Worm (Caenorhabditis elegans): Measurements from ENCODE around the gene F09E5.7.
A peak's percentile ranks its signal among the peaks of the same experiment; 100 is the strongest.

Gene F09E5.7

ce11 chrII:5337495-5337840, 14.4 kb upstream of the F09E5.7 start:
- TF ChIP-seq ces-1 (GFP tag; optimal IDR thresholded peaks at IDR 0.05) (no peak), hlh-1 (tag; optimal IDR thresholded peaks at IDR 0.05) (no peak), drap-1 (GFP tag; optimal IDR thresholded peaks at IDR 0.05) (no peak), nhr-28 (tag; optimal IDR thresholded peaks at IDR 0.05) (no peak), mep-1 (tag; optimal IDR thresholded peaks at IDR 0.05) (no peak), nhr-237 (tag; optimal IDR thresholded peaks at IDR 0.05) (no peak), elt-3 (tag; optimal IDR thresholded peaks at IDR 0.05) (no peak), mls-2 (tag; optimal IDR thresholded peaks at IDR 0.05) (no peak), mab-5 (tag; optimal IDR thresholded peaks at IDR 0.05) (no peak), tbx-8 (GFP tag; optimal IDR thresholded peaks at IDR 0.05) (no peak), unc-120 (tag; optimal IDR thresholded peaks at IDR 0.05; ENCODE audit: poor library complexity, severe bottlenecking) (no peak), blmp-1 (tag; optimal IDR thresholded peaks at IDR 0.05) (no peak), pha-4 (tag; optimal IDR thresholded peaks at IDR 0.05) (no peak), ham-2 (GFP tag; optimal IDR thresholded peaks at IDR 0.05) (no peak), sem-2 (GFP tag; optimal IDR thresholded peaks at IDR 0.05) (no peak), ceh-83 (GFP tag; optimal IDR thresholded peaks at IDR 0.05) (no peak), elt-1 (tag; optimal IDR thresholded peaks at IDR 0.05; ENCODE audit: borderline replicate concordance, insufficient read depth) (no peak), sptf-1 (tag; optimal IDR thresholded peaks at IDR 0.05) (no peak), nhr-12 (tag; optimal IDR thresholded peaks at IDR 0.05) (no peak), lin-32 (GFP tag; optimal IDR thresholded peaks at IDR 0.05) (no peak)

ce11 chrII:5338301-5338700, 13.6 kb upstream of the F09E5.7 start:
- no peak for TF ChIP-seq nhr-2 (tag; optimal IDR thresholded peaks at IDR 0.05)
- TF ChIP-seq ham-2 (GFP tag; optimal IDR thresholded peaks at IDR 0.05) = no peak
- no peak for TF ChIP-seq mls-2 (tag; optimal IDR thresholded peaks at IDR 0.05)
- TF ChIP-seq unc-39 (tag; optimal IDR thresholded peaks at IDR 0.05) = no peak
- no peak for TF ChIP-seq nhr-237 (tag; optimal IDR thresholded peaks at IDR 0.05)
- no peak for TF ChIP-seq hlh-1 (tag; optimal IDR thresholded peaks at IDR 0.05)
- TF ChIP-seq drap-1 (GFP tag; optimal IDR thresholded peaks at IDR 0.05) = no peak
- TF ChIP-seq blmp-1 (tag; optimal IDR thresholded peaks at IDR 0.05) = no peak
- TF ChIP-seq sptf-1 (tag; optimal IDR thresholded peaks at IDR 0.05) = no peak
- TF ChIP-seq lin-13 (tag; optimal IDR thresholded peaks at IDR 0.05) = no peak
- no peak for TF ChIP-seq lin-32 (GFP tag; optimal IDR thresholded peaks at IDR 0.05)
- TF ChIP-seq ceh-43 (GFP tag; optimal IDR thresholded peaks at IDR 0.05) = no peak
- no peak for TF ChIP-seq ces-1 (GFP tag; optimal IDR thresholded peaks at IDR 0.05)
- no peak for TF ChIP-seq ceh-83 (GFP tag; optimal IDR thresholded peaks at IDR 0.05)
- no peak for TF ChIP-seq ztf-11 (tag; optimal IDR thresholded peaks at IDR 0.05)
- TF ChIP-seq ceh-39 (tag; optimal IDR thresholded peaks at IDR 0.05) = no peak
- TF ChIP-seq lsy-2 (tag; optimal IDR thresholded peaks at IDR 0.05) = no peak
- no peak for TF ChIP-seq flh-1 (GFP tag; optimal IDR thresholded peaks at IDR 0.05)

- TF ChIP-seq ces-1 (GFP tag; optimal IDR thresholded peaks at IDR 0.05) = no peak
- no peak for TF ChIP-seq sptf-1 (tag; optimal IDR thresholded peaks at IDR 0.05)
- no peak for TF ChIP-seq mab-5 (tag; optimal IDR thresholded peaks at IDR 0.05)
- no peak for TF ChIP-seq elt-3 (tag; optimal IDR thresholded peaks at IDR 0.05)
- no peak for TF ChIP-seq sem-2 (GFP tag; optimal IDR thresholded peaks at IDR 0.05)
- no peak for TF ChIP-seq lin-13 (tag; optimal IDR thresholded peaks at IDR 0.05)
- TF ChIP-seq mep-1 (tag; optimal IDR thresholded peaks at IDR 0.05) = no peak
- no peak for TF ChIP-seq nhr-28 (tag; optimal IDR thresholded peaks at IDR 0.05)
- TF ChIP-seq ztf-11 (tag; optimal IDR thresholded peaks at IDR 0.05) = no peak
- no peak for TF ChIP-seq lsy-2 (tag; optimal IDR thresholded peaks at IDR 0.05)
- no peak for TF ChIP-seq unc-120 (tag; optimal IDR thresholded peaks at IDR 0.05; ENCODE audit: poor library complexity, severe bottlenecking)
- TF ChIP-seq snpc-4 (tag; optimal IDR thresholded peaks at IDR 0.05) = no peak
- TF ChIP-seq pha-4 (tag; optimal IDR thresholded peaks at IDR 0.05) = no peak
- no peak for TF ChIP-seq ham-2 (GFP tag; optimal IDR thresholded peaks at IDR 0.05)
- TF ChIP-seq unc-39 (tag; optimal IDR thresholded peaks at IDR 0.05) = no peak
- no peak for TF ChIP-seq nhr-12 (tag; optimal IDR thresholded peaks at IDR 0.05)
- no peak for TF ChIP-seq cnd-1 (tag; optimal IDR thresholded peaks at IDR 0.05)
- no peak for TF ChIP-seq mls-2 (tag; optimal IDR thresholded peaks at IDR 0.05)
- TF ChIP-seq elt-1 (tag; optimal IDR thresholded peaks at IDR 0.05; ENCODE audit: borderline replicate concordance, insufficient read depth) = no peak
- TF ChIP-seq nhr-2 (tag; optimal IDR thresholded peaks at IDR 0.05) = no peak
Observed at ce11 chrII:5339547-5339946, 12.4 kb upstream of the F09E5.7 start.

ce11 chrII:5340672-5341568, 11.0 kb upstream of the F09E5.7 start:
- TF ChIP-seq drap-1 (GFP tag; optimal IDR thresholded peaks at IDR 0.05) (no peak), ces-1 (GFP tag; optimal IDR thresholded peaks at IDR 0.05) (peak; percentile 42)
